Worm (Caenorhabditis elegans) whole organism, L3 larva: ENCODE results near the gene mlt-4.

Experiments
- fos-1 ChIP-seq: fragments of 150-350 bp; optimal IDR thresholded peaks from 2 replicates; lab custom pipeline; 2014; ENCODE audit warnings: missing biosample characterization, missing genetic modification characterization
- mdl-1 ChIP-seq: fragments of 150-350 bp; optimal IDR thresholded peaks from 2 replicates; lab custom pipeline; 2014; ENCODE audit warnings: missing biosample characterization, missing genetic modification characterization

DNA sequence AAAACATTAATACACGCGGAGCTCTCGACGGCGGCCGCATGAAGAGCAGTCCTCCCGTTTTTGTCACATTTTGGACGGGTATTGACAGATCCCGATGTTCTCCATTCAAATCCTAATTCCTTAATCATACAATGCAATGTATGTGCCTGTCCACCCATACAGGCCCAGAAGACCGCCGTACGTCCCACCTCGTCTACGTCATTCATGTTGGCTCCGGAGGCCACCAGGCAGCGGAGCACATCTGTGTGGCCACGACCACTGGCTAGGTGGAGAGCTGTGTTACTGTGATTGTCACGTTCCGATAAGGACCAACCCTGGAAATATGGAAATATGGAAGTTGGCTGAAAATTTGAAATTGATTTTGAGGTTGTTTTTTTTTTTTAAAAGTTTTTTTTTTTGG, 6.4 kb downstream of the mlt-4 start:
- TF ChIP-seq mdl-1 (tag; lab: Kevin White, UChicago) (no peak), fos-1 (tag; lab: Kevin White, UChicago) (no peak)
